Worm (Caenorhabditis elegans) whole organism, L2 larva: Measurements from ENCODE around the gene str-260.

Experiments used
- C34F6.9 ChIP-seq: fragments of 150-350 bp; optimal IDR thresholded peaks from 2 replicates; lab custom pipeline; 2014; ENCODE audit warnings: missing biosample characterization, missing genetic modification characterization
- F13H6.1 ChIP-seq: sonication (generic microtip); optimal IDR thresholded peaks from 2 replicates; lab custom pipeline; 2016; ENCODE audit warnings: missing genetic modification characterization, missing compliant biosample characterization
- R02D3.7 ChIP-seq: fragments of 150-350 bp; optimal IDR thresholded peaks from 2 replicates; lab custom pipeline; 2014; ENCODE audit warnings: missing biosample characterization, missing genetic modification characterization
- ZK546.5 ChIP-seq: sonication (generic microtip); optimal IDR thresholded peaks from 2 replicates; lab custom pipeline; 2017; ENCODE audit warnings: missing biosample characterization, missing genetic modification characterization
- aly-2 ChIP-seq: fragments of 150-350 bp; optimal IDR thresholded peaks from 2 replicates; lab custom pipeline; 2014; ENCODE audit warnings: missing biosample characterization, missing genetic modification characterization
- blmp-1 ChIP-seq: sonication (generic microtip); optimal IDR thresholded peaks from 2 replicates; lab custom pipeline; 2017; ENCODE audit warnings: missing genetic modification characterization, mild to moderate bottlenecking, missing compliant biosample characterization, antibody characterized with exemption, moderate library complexity; ENCODE audit not compliant: insufficient read depth
- ceh-16 ChIP-seq: fragments of 150-350 bp; optimal IDR thresholded peaks from 2 replicates; lab custom pipeline; 2014; ENCODE audit warnings: missing biosample characterization, missing genetic modification characterization
- ceh-82 ChIP-seq: fragments of 150-350 bp; optimal IDR thresholded peaks from 2 replicates; lab custom pipeline; 2014; ENCODE audit warnings: missing biosample characterization, missing genetic modification characterization
- crh-2 ChIP-seq: sonication (generic microtip); optimal IDR thresholded peaks from 2 replicates; lab custom pipeline; 2017; ENCODE audit warnings: missing biosample characterization, missing genetic modification characterization
- dmd-4 ChIP-seq: sonication (generic microtip); optimal IDR thresholded peaks from 2 replicates; lab custom pipeline; 2017; ENCODE audit warnings: missing biosample characterization, missing genetic modification characterization
- egl-27 ChIP-seq: sonication (generic microtip); optimal IDR thresholded peaks from 3 replicates; lab custom pipeline; 2017; ENCODE audit warnings: missing biosample characterization, missing genetic modification reagents, missing genetic modification characterization
- elt-1 ChIP-seq: fragments of 150-350 bp; optimal IDR thresholded peaks from 2 replicates; lab custom pipeline; 2014; ENCODE audit warnings: missing biosample characterization, missing genetic modification characterization
- elt-3 ChIP-seq: sonication (generic microtip); optimal IDR thresholded peaks from 2 replicates; lab custom pipeline; 2017; ENCODE audit warnings: missing biosample characterization, missing genetic modification characterization
- fos-1 ChIP-seq: fragments of 150-350 bp; optimal IDR thresholded peaks from 2 replicates; lab custom pipeline; 2014; ENCODE audit warnings: missing biosample characterization, missing genetic modification characterization
- gmeb-1 ChIP-seq: fragments of 150-350 bp; optimal IDR thresholded peaks from 2 replicates; lab custom pipeline; 2014; ENCODE audit warnings: missing biosample characterization, missing genetic modification characterization
- lin-11 ChIP-seq: fragments of 150-350 bp; sonication (generic microtip); optimal IDR thresholded peaks from 2 replicates; lab custom pipeline; 2014; ENCODE audit warnings: missing biosample characterization, missing genetic modification characterization, inconsistent platforms, mixed read lengths
- lin-13 ChIP-seq: fragments of 150-350 bp; optimal IDR thresholded peaks from 2 replicates; lab custom pipeline; 2014; ENCODE audit warnings: missing biosample characterization, missing genetic modification reagents, missing genetic modification characterization
- lin-39 ChIP-seq: fragments of 150-350 bp; optimal IDR thresholded peaks from 2 replicates; lab custom pipeline; 2014; ENCODE audit warnings: missing biosample characterization, missing genetic modification reagents, missing genetic modification characterization
- lsy-2 ChIP-seq, 2 experiments: fragments of 150-350 bp in 1 of 2; sonication (generic microtip) in 1 of 2; optimal IDR thresholded peaks; 2 replicates each; lab custom pipeline; 2014 to 2017; ENCODE audit warnings: missing biosample characterization in 2 of 2, missing genetic modification characterization in 2 of 2
- mab-5 ChIP-seq: fragments of 150-350 bp; optimal IDR thresholded peaks from 2 replicates; lab custom pipeline; 2014; ENCODE audit warnings: missing biosample characterization, missing genetic modification characterization
- mbf-1 ChIP-seq: sonication (generic microtip); optimal IDR thresholded peaks from 2 replicates; lab custom pipeline; 2017; ENCODE audit warnings: missing biosample characterization, missing genetic modification characterization
- nhr-11 ChIP-seq: fragments of 150-350 bp; optimal IDR thresholded peaks from 2 replicates; lab custom pipeline; 2014; ENCODE audit warnings: missing biosample characterization, missing genetic modification characterization
- nhr-129 ChIP-seq: fragments of 150-350 bp; optimal IDR thresholded peaks from 2 replicates; lab custom pipeline; 2014; ENCODE audit warnings: missing biosample characterization, missing genetic modification characterization
- nhr-21 ChIP-seq: fragments of 150-350 bp; optimal IDR thresholded peaks from 2 replicates; lab custom pipeline; 2014; ENCODE audit warnings: missing biosample characterization, missing genetic modification characterization
- nhr-23 ChIP-seq: fragments of 150-350 bp; optimal IDR thresholded peaks from 2 replicates; lab custom pipeline; 2014; ENCODE audit warnings: missing biosample characterization, missing genetic modification reagents, missing genetic modification characterization
- nhr-25 ChIP-seq: fragments of 150-350 bp; sonication (generic microtip); optimal IDR thresholded peaks from 3 replicates; lab custom pipeline; 2014; ENCODE audit warnings: missing biosample characterization, missing genetic modification characterization
- nhr-6 ChIP-seq: fragments of 150-350 bp; optimal IDR thresholded peaks from 2 replicates; lab custom pipeline; 2014; ENCODE audit warnings: missing biosample characterization, missing genetic modification characterization
- peb-1 ChIP-seq: fragments of 150-350 bp; optimal IDR thresholded peaks from 2 replicates; lab custom pipeline; 2014; ENCODE audit warnings: missing biosample characterization, missing genetic modification characterization
- sem-4 ChIP-seq: fragments of 150-350 bp; optimal IDR thresholded peaks from 2 replicates; lab custom pipeline; 2014; ENCODE audit warnings: missing biosample characterization, missing genetic modification reagents, missing genetic modification characterization
- skn-1 ChIP-seq: sonication (generic microtip); optimal IDR thresholded peaks from 2 replicates; lab custom pipeline; 2017; ENCODE audit warnings: missing biosample characterization, missing genetic modification characterization
- sma-3 ChIP-seq: sonication (generic microtip); optimal IDR thresholded peaks from 2 replicates; lab custom pipeline; 2016; ENCODE audit warnings: missing genetic modification reagents, missing genetic modification characterization, missing compliant biosample characterization
- sma-9 ChIP-seq, 2 experiments: fragments of 150-350 bp in 1 of 2; sonication (generic microtip) in 1 of 2; optimal IDR thresholded peaks; 2 replicates each; lab custom pipeline; 2014 to 2016; ENCODE audit warnings: missing genetic modification characterization in 2 of 2, mild to moderate bottlenecking in 1 of 2, missing biosample characterization in 1 of 2, missing compliant biosample characterization in 1 of 2, missing genetic modification reagents in 1 of 2, moderate library complexity in 1 of 2
- snpc-4 ChIP-seq: fragments of 150-350 bp; optimal IDR thresholded peaks from 2 replicates; lab custom pipeline; 2014; ENCODE audit warnings: missing biosample characterization, missing genetic modification characterization
- unc-39 ChIP-seq: fragments of 150-350 bp; optimal IDR thresholded peaks from 2 replicates; lab custom pipeline; 2014; ENCODE audit warnings: missing biosample characterization, missing genetic modification characterization
- ztf-11 ChIP-seq: sonication (generic microtip); optimal IDR thresholded peaks from 2 replicates; lab custom pipeline; 2017; ENCODE audit warnings: missing biosample characterization, missing genetic modification characterization

str-260 gene

ce11 chrV:3548798-3549197 is 21.8 kb downstream of the str-260 start, which contains the start of gene srw-130:
Gene srw-130 (minus strand): TSS chrV:3548898.
- no peak for TF ChIP-seq nhr-6
- no peak for TF ChIP-seq snpc-4 (tag; lab: Kevin White, UChicago)
- TF ChIP-seq dmd-4 (tag; lab: Kevin White, UChicago): no peak
- no peak for TF ChIP-seq peb-1
- TF ChIP-seq unc-39 (tag; lab: Kevin White, UChicago): no peak
- TF ChIP-seq gmeb-1 (tag; lab: Kevin White, UChicago): no peak
- no peak for TF ChIP-seq blmp-1 (tag; lab: Kevin White, UChicago)
- no peak for TF ChIP-seq nhr-21 (tag; lab: Kevin White, UChicago)
- TF ChIP-seq elt-1 (tag; lab: Kevin White, UChicago): no peak
- no peak for TF ChIP-seq lin-11 (tag; lab: Kevin White, UChicago)
- no peak for TF ChIP-seq aly-2 (tag; lab: Kevin White, UChicago)
- TF ChIP-seq lin-39 (tag; lab: Kevin White, UChicago): no peak
- no peak for TF ChIP-seq lin-13 (GFP tag; lab: Kevin White, UChicago)
- no peak for TF ChIP-seq ceh-16
- no peak for TF ChIP-seq C34F6.9 (tag; lab: Kevin White, UChicago)

DNA sequence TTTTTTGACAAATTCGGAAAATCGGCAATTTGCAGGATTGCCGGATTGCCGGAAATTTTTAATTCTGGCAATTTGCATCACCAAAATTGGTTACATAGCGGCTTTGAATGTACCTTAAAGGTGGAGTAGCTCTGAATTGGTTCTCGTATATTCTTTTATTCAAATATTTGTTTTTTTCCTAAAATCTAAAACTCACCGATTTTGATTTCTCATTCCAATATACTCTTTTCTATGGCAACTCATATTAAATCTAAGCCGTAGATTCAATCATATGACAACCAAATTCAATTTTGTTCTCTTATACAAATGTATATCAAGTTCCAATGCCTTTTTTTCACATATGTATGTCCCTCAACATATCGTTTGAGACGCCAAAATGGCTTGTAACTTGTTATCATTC is 22.6 kb downstream of the str-260 start, which contains the start of gene sri-21:
TSS of gene sri-21 (plus strand) at position 301 of the 400 bp plus-strand sequence.
- TF ChIP-seq skn-1: no peak
- TF ChIP-seq snpc-4 (tag; lab: Kevin White, UChicago): no peak
- TF ChIP-seq nhr-25: no peak
- no peak for TF ChIP-seq gmeb-1 (tag; lab: Kevin White, UChicago)
- TF ChIP-seq R02D3.7 (tag; lab: Kevin White, UChicago): no peak
- TF ChIP-seq aly-2 (tag; lab: Kevin White, UChicago): no peak
- no peak for TF ChIP-seq lin-13 (GFP tag; lab: Kevin White, UChicago)
- TF ChIP-seq sem-4 (tag; lab: Kevin White, UChicago): no peak
- no peak for TF ChIP-seq elt-3
- no peak for TF ChIP-seq sma-3
- TF ChIP-seq crh-2 (tag; lab: Kevin White, UChicago): no peak

- TF ChIP-seq aly-2 (tag; lab: Kevin White, UChicago): no peak
- no peak for TF ChIP-seq nhr-23 (tag; lab: Kevin White, UChicago)
Measured at ce11 chrV:3551765-3552164, 24.8 kb downstream of the str-260 start, which contains the start of gene grl-28. Gene grl-28 (minus strand): TSS chrV:3551865.

DNA sequence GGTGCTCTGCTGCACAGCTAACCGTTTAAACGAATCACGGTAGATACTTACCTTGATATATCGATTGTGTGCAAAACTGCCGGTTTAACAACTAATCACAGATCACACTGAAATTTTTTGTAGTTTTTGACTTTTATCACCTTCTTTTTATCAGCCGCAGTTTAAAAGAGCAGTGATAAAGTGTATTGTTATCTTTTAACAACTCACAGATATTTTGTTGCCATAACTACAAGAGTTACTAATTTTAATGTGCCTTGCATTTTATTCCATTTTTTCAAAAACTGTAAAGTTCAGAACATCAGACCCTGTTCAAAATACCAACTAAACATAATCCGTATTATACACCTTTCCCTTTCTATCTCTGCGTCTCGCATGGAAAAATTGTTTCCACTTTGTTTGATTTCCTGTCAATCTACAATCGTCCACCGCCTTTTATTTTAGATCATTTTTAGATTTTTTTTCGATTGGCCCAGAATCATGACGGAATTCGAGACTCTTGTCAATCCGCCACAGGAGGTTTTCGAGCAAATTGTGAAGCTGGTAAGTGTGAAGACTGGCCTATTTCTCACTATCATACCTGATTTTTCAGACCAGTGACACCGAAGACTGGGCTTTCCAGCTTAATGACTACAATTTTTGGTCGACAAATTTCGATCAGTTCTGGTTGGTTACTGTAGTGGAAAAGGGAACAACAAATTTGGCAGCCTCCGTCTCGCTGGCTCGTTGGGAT is 25.9 kb downstream of the str-260 start, which contains the start of gene T24A6.20:
TSS of gene T24A6.20 (plus strand) at position 395 of the 730 bp plus-strand sequence.
- TF ChIP-seq F13H6.1 (tag; lab: Kevin White, UChicago): no peak
- no peak for TF ChIP-seq blmp-1 (tag; lab: Kevin White, UChicago)
- no peak for TF ChIP-seq sem-4 (tag; lab: Kevin White, UChicago)
- TF ChIP-seq nhr-129 (tag; lab: Kevin White, UChicago): no peak
- TF ChIP-seq C34F6.9 (tag; lab: Kevin White, UChicago): no peak
- no peak for TF ChIP-seq peb-1
- TF ChIP-seq ztf-11 (tag; lab: Kevin White, UChicago): no peak
- TF ChIP-seq lin-39 (tag; lab: Kevin White, UChicago): no peak
- TF ChIP-seq crh-2 (tag; lab: Kevin White, UChicago): no peak
- TF ChIP-seq, all 48 proteins: peak for 0

- TF ChIP-seq skn-1 (no peak), nhr-11 (no peak), nhr-129 (tag; lab: Kevin White, UChicago) (no peak), egl-27 (tag; lab: Kevin White, UChicago) (no peak), peb-1 (no peak), mbf-1 (tag; lab: Kevin White, UChicago) (no peak), sma-9 (GFP tag; optimal IDR thresholded peaks at IDR 0.05; lab: Kevin White, UChicago) (no peak), sma-9 (tag; optimal IDR thresholded peaks at IDR 0.05; lab: Kevin White, UChicago) (no peak), lsy-2 (tag; optimal IDR thresholded peaks at IDR 0.05; lab: Kevin White, UChicago) (no peak), ceh-82 (tag; lab: Kevin White, UChicago) (no peak), crh-2 (tag; lab: Kevin White, UChicago) (no peak), fos-1 (no peak), blmp-1 (tag; lab: Kevin White, UChicago) (no peak), nhr-21 (tag; lab: Kevin White, UChicago) (no peak), ztf-11 (tag; lab: Kevin White, UChicago) (no peak), mab-5 (tag; lab: Kevin White, UChicago) (no peak), ceh-16 (no peak), ZK546.5 (tag; lab: Kevin White, UChicago) (no peak), C34F6.9 (tag; lab: Kevin White, UChicago) (no peak)
Measured at ce11 chrV:3554869-3555268, 27.9 kb downstream of the str-260 start, which contains the start of gene grl-29. Gene grl-29 (minus strand): TSS chrV:3555236.
